Worm (Caenorhabditis elegans) whole organism, L4/young adult: ENCODE data around the gene dpf-7.

ENCODE experiments used
- W03F9.2 ChIP-seq: fragments of 150-350 bp; optimal IDR thresholded peaks from 2 replicates; lab custom pipeline; 2014; ENCODE audit warnings: missing biosample characterization, missing genetic modification characterization
- dao-5 ChIP-seq: sonication (generic microtip); optimal IDR thresholded peaks from 2 replicates; lab custom pipeline; 2016; ENCODE audit warnings: missing genotype, missing genetic modification characterization, moderate library complexity, missing compliant biosample characterization
- him-1 ChIP-seq: sonication (generic microtip); optimal IDR thresholded peaks from 2 replicates; lab custom pipeline; 2016; ENCODE audit warnings: missing genotype, missing genetic modification reagents, missing genetic modification characterization, missing compliant biosample characterization

The dpf-7 gene

ce11 chrIV:4802494-4802893 lies at the start of gene dpf-7:
Gene dpf-7 (minus strand): TSS chrIV:4802594.
- TF ChIP-seq him-1 (tag; lab: Kevin White, UChicago): no peak
- no peak for TF ChIP-seq W03F9.2
- no peak for TF ChIP-seq dao-5 (tag; lab: Kevin White, UChicago)

ce11 chrIV:4846793-4847192 lies 44.4 kb upstream of the dpf-7 start, which contains the start of gene tat-2:
Gene tat-2 (minus strand): TSS chrIV:4846893.
- no peak for TF ChIP-seq him-1 (tag; lab: Kevin White, UChicago)
- no peak for TF ChIP-seq W03F9.2
- TF ChIP-seq dao-5 (tag; lab: Kevin White, UChicago): no peak

DNA sequence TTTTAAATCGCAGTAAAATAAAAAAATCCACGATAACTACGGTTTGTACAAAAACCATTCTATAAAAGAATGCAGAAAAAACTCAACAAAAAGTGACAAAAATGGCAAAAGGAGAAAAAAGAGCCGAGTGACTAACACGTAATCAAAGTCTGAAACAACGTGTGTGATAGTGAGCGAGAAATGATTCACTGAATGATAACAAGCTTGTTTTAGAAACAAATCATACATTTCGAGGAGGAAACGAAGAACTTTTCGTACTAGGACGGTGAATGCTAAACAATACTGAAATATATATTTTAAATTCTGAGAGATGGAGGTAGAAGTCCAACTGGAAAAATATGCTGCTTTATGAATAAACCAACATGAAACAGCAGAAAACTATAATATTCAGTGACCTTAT lies 39.6 kb upstream of the dpf-7 start:
- TF ChIP-seq dao-5 (tag; lab: Kevin White, UChicago) (no peak), him-1 (tag; lab: Kevin White, UChicago) (no peak), W03F9.2 (no peak)

- no peak for TF ChIP-seq dao-5 (tag; lab: Kevin White, UChicago)
- no peak for TF ChIP-seq W03F9.2
- TF ChIP-seq him-1 (tag; lab: Kevin White, UChicago): no peak
Observed at ce11 chrIV:4829641-4830040, 27.2 kb upstream of the dpf-7 start.

ce11 chrIV:4827219-4827618 lies 24.8 kb upstream of the dpf-7 start, which contains the start of gene mpz-4:
Gene mpz-4 (minus strand): TSS chrIV:4827319.
- TF ChIP-seq him-1 (tag; lab: Kevin White, UChicago) (no peak), W03F9.2 (no peak), dao-5 (tag; lab: Kevin White, UChicago) (no peak)

- TF ChIP-seq him-1 (tag; lab: Kevin White, UChicago) (no peak), dao-5 (tag; lab: Kevin White, UChicago) (no peak), W03F9.2 (no peak)
Observed at ce11 chrIV:4821843-4822242, 19.4 kb upstream of the dpf-7 start.

ce11 chrIV:4821054-4821453 lies 18.7 kb upstream of the dpf-7 start, which contains the start of gene H06H21.8:
Gene H06H21.8 (minus strand): TSS chrIV:4821131.
- no peak for TF ChIP-seq W03F9.2
- no peak for TF ChIP-seq him-1 (tag; lab: Kevin White, UChicago)
- no peak for TF ChIP-seq dao-5 (tag; lab: Kevin White, UChicago)

DNA sequence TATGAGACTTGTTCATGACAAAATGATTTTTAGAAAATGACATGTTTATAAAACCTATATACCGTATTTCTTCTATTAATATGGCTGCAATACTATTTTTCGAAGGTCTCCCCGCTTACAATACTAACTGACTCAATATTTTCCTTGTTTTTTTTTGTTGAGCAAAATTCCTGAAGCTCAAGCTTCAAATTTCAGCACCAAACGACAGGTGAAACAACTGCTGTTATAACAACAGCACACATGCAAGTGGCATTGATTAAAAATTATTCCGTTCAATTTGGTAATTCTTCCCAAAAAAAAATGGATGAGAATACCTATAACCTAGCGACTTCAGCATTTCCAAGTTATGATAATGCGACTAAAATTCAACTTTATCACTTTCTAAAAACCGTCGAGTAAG lies 11.8 kb upstream of the dpf-7 start, which contains the start of gene srw-94:
Gene srw-94, plus strand, starts transcription at position 301 of the 400 bp plus-strand sequence.
- no peak for TF ChIP-seq dao-5 (tag; lab: Kevin White, UChicago)
- TF ChIP-seq W03F9.2: no peak
- no peak for TF ChIP-seq him-1 (tag; lab: Kevin White, UChicago)

- no peak for TF ChIP-seq him-1 (tag; lab: Kevin White, UChicago)
- TF ChIP-seq dao-5 (tag; lab: Kevin White, UChicago): no peak
- TF ChIP-seq W03F9.2: no peak
Observed at ce11 chrIV:4811863-4812262, 9.5 kb upstream of the dpf-7 start, which contains the start of gene srw-95. Gene srw-95 (plus strand): TSS chrIV:4812075.

DNA sequence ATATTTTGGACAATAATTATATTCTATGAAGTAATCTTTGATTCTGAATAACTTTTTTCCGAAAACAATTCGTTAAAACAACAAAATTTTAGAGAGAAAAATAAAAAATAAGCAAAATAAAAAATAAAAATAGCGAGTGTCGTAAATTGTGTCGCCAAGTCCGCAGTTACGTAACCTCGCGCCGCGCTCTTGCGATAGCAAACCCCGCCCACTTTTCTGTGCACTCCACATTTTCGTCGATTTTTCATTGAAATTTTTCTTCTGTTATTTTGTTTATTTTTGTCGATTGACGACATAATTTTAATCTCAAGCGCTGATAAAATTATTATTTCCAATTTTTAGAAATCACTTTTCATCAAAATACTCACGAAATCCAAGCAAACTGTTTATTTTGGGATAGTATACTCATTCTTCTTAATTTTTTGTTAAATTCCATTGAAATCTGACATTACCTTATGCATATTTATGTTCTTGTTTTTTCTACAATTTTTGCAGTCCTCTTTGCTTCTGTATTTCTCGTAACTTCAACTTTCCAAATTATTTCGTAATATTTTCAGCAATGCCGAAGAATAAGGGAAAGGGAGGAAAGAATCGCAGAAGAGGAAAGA lies 8.1 kb upstream of the dpf-7 start, which contains the start of gene eif-1.A:
Gene eif-1.A, plus strand, starts transcription at position 558 of the 608 bp plus-strand sequence.
- no peak for TF ChIP-seq dao-5 (tag; lab: Kevin White, UChicago)
- peak; percentile 91 for TF ChIP-seq W03F9.2

DNA sequence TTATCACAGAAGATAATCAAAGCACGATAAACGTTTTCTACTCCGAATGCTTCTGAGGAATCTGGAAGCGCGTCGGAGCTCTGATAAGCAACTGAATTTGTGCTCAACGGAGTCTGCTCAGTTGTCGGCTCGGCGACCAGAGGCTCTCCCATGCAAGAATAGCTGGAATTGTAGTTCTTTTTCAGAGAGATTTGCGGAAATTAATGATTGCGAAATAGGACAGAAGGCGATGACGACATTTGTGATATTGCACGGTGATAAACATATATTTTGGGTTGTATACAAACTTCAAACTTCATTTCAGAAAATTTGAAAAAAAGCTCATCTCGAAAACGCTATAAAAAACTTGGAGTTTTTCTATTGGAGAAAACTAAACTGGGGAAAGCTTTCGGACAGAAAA lies 7.4 kb upstream of the dpf-7 start, which contains the start of gene H06H21.37:
Gene H06H21.37, minus strand, starts transcription at position 162 of the 400 bp plus-strand sequence.
- TF ChIP-seq dao-5 (tag; lab: Kevin White, UChicago) (no peak), W03F9.2 (no peak)

ce11 chrIV:4809397-4809796 lies 7.0 kb upstream of the dpf-7 start, which contains the start of gene ubxn-6:
Gene ubxn-6 (minus strand): TSS chrIV:4809497.
- TF ChIP-seq W03F9.2: no peak
- no peak for TF ChIP-seq him-1 (tag; lab: Kevin White, UChicago)
- no peak for TF ChIP-seq dao-5 (tag; lab: Kevin White, UChicago)

DNA sequence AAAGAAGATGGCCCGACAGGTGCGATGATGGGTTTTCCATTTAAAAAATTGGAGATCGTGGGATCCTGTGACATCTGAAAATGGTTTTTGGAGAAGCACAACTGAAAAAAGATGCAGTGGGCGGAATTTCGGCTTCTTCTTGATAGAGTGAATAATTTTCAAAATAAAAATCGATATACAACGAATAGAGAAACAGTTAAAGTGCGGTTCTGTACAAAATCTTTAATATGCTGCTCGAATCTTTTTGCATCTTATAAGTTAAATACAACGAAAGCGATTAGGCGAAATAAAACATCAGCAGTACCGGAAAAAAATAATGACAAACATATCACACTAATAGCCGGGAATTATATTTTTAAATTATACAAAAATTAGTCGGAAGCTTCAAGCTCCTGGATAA lies 4.8 kb upstream of the dpf-7 start, which contains the start of gene H06H21.11:
Gene H06H21.11, minus strand, starts transcription at position 101 of the 400 bp plus-strand sequence.
- TF ChIP-seq dao-5 (tag; lab: Kevin White, UChicago) (no peak), W03F9.2 (no peak), him-1 (tag; lab: Kevin White, UChicago) (no peak)

DNA sequence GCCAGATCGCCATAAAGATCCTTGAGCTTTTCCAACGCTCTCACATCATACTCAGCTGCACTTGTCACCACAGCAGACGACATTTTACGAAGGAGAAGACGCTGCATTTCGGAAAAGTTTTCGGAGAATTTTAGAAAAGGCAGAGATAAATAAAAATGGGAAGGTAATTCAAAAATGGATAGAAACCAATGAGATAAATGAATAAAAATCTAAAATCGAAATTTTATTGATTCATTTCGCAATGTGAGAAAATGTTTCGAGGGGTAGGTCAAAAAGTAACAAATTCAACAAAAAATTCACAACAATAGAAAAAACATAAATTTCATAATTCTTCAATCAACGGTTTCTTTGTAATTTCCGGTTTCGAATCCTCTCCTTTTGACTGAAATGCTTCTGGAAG lies 4.1 kb upstream of the dpf-7 start, which contains the start of gene dpf-5:
Gene dpf-5, minus strand, starts transcription at position 101 of the 400 bp plus-strand sequence.
- no peak for TF ChIP-seq him-1 (tag; lab: Kevin White, UChicago)
- no peak for TF ChIP-seq dao-5 (tag; lab: Kevin White, UChicago)
- TF ChIP-seq W03F9.2: no peak
